Fruit fly (Drosophila melanogaster): Measurements from ENCODE around the gene CG13862.

- no peak for TF ChIP-seq Ets96B (tag; optimal IDR thresholded peaks at IDR 0.05)
- no peak for TF ChIP-seq lz (GFP tag; optimal IDR thresholded peaks at IDR 0.05)
- TF ChIP-seq dsx (GFP tag; optimal IDR thresholded peaks at IDR 0.05; ENCODE audit: poor library complexity, severe bottlenecking) = no peak
- TF ChIP-seq cyc (GFP tag; optimal IDR thresholded peaks at IDR 0.05) = no peak
- no peak for TF ChIP-seq CG6276 (GFP tag; optimal IDR thresholded peaks at IDR 0.05)
- TF ChIP-seq CG6792 (GFP tag; optimal IDR thresholded peaks at IDR 0.05) = no peak
- no peak for TF ChIP-seq CG6808 (GFP tag; optimal IDR thresholded peaks at IDR 0.05)
- no peak for TF ChIP-seq esn (GFP tag; optimal IDR thresholded peaks at IDR 0.05)
- TF ChIP-seq fd59A (GFP tag; optimal IDR thresholded peaks at IDR 0.05) = no peak
- TF ChIP-seq Sox14 (GFP tag; optimal IDR thresholded peaks at IDR 0.05) = no peak
- TF ChIP-seq fd85E (GFP tag; optimal IDR thresholded peaks at IDR 0.05) = no peak
- TF ChIP-seq CG7368 (GFP tag; optimal IDR thresholded peaks at IDR 0.05) = no peak
- no peak for TF ChIP-seq Eip78C (GFP tag)
Measured at dm6 chr3R:22351396-22351795, 19.6 kb downstream of the CG13862 start, which contains the start of gene rdhB.

Measured in whole organism, prepupa.